Fruit fly (Drosophila melanogaster): ENCODE results near the gene CG11722.

DNA sequence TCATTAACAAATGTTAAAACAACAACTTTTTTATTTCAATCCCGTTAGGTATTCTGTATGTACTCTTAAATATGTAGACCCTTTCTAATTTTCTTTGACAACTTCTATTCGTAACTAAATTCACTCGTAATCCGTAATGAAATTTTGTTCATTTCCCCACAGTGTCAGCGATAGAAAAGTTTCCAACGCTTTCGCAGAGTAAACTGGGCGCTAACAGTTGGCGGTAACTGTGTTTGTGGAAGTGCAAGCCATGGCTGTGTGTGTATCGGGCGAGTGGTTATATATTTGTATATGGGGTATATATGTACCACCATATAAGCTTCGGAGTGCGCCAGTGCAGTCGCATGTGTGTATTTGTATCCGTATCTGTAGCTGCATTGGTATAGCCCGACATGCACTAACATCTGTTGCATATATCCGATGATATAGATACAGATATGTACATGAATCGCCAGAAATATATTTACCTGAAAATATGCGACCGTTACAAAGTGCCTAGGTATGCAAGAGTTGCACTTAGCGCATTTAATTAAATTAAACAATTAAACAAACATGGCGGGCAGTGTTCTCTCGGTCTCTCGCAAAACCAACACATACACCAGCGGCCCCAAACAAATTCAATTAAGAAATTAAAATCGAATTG is 36.2 kb upstream of the CG11722 start:
- TF ChIP-seq esn (GFP tag; optimal IDR thresholded peaks at IDR 0.05) (peak; percentile 5), Lpt (GFP tag; optimal IDR thresholded peaks at IDR 0.05) (no peak), dsx (GFP tag; optimal IDR thresholded peaks at IDR 0.05; ENCODE audit: poor library complexity, severe bottlenecking) (no peak), salr (GFP tag; optimal IDR thresholded peaks at IDR 0.05) (no peak), CG31627 (GFP tag; optimal IDR thresholded peaks at IDR 0.05) (peak; percentile 27), fd59A (GFP tag; optimal IDR thresholded peaks at IDR 0.05) (no peak), lz (GFP tag; optimal IDR thresholded peaks at IDR 0.05) (no peak), acj6 (GFP tag; optimal IDR thresholded peaks at IDR 0.05) (peak; percentile 4), Sox14 (GFP tag; optimal IDR thresholded peaks at IDR 0.05) (peak; percentile 23), CG6276 (GFP tag; optimal IDR thresholded peaks at IDR 0.05) (no peak), Smox (GFP tag; optimal IDR thresholded peaks at IDR 0.05) (no peak), CG11294 (GFP tag; IDR thresholded peaks at IDR 0.05) (no peak)

Data from whole organism, prepupa.